Worm (Caenorhabditis elegans): Measurements from ENCODE around the gene srw-139.

The srw-139 gene

DNA sequence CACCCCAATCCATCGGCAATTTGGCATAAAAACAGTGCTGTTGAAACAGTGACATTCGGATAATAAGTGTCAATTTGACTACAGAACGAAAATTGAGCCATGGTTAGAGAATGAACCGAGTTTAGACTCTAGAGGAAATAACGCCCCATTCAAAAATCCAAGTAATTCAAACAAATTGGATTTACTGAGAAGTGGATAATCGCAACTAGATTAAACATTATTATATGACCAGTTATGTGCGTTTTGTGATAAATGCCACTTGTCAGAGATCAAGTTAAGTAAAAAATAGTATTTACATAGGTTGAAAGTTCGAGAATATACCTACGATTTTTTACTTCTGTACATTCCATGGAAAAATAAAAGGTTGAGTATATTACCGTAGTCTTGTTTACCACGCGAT, at the start of gene srw-139:
srw-139 (minus strand) TSS at position 101 of the 400 bp plus-strand sequence.
- no peak for TF ChIP-seq unc-62 (GFP tag; optimal IDR thresholded peaks at IDR 0.05)

DNA sequence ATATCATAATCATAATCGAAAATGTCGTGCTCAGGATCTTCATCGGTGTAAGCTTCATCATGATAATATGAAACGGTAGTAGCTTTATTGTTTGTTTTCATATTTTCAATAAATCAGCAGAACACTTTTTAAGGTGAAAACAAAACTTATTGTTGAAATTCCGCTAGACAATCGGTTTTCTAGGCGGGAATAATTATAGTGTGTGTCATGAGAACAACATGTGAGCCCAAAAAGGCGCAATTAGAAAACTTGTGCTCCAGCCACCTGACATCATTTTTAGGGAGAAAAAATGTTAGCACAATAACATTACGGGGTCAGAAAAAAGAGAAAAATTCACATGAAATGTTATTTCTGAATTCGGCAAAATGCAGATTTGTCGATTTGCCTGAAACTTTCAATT, 49.0 kb upstream of the srw-139 start, which contains the start of gene srw-8:
srw-8 (minus strand) TSS at position 101 of the 400 bp plus-strand sequence.
- TF ChIP-seq unc-62 (GFP tag; optimal IDR thresholded peaks at IDR 0.05): no peak

ce11 chrV:3032343-3032742, 47.1 kb upstream of the srw-139 start, which contains the start of gene irld-38:
Gene irld-38, minus strand, starts transcription at chrV:3032443.
- TF ChIP-seq unc-62 (GFP tag; optimal IDR thresholded peaks at IDR 0.05): no peak

DNA sequence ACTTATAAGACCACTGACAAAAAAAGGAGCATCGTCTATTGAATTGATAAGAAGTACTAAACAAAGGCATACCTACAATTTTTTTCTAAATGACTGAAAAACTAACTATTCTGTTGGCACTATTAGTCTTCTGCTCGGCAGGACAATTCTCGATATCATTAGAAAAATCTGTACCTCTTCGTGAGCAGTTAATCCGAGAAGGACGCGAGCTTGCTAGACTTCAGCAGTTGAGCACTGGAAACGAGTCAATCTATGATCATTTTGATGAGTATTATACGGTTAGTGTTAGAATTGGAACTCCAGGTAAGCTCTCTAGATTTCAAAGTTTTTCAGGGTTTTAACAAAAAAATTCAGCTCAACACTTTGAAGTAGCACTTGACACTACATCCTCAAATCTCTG, 43.0 kb upstream of the srw-139 start, which contains the start of gene asp-7:
asp-7 (plus strand) TSS at position 81 of the 400 bp plus-strand sequence.
- no peak for TF ChIP-seq unc-62 (GFP tag; optimal IDR thresholded peaks at IDR 0.05)

ce11 chrV:3024274-3024673, 39.1 kb upstream of the srw-139 start, which contains the start of gene asp-8:
Gene asp-8, plus strand, starts transcription at chrV:3024549.
- TF ChIP-seq unc-62 (GFP tag; optimal IDR thresholded peaks at IDR 0.05): no peak

DNA sequence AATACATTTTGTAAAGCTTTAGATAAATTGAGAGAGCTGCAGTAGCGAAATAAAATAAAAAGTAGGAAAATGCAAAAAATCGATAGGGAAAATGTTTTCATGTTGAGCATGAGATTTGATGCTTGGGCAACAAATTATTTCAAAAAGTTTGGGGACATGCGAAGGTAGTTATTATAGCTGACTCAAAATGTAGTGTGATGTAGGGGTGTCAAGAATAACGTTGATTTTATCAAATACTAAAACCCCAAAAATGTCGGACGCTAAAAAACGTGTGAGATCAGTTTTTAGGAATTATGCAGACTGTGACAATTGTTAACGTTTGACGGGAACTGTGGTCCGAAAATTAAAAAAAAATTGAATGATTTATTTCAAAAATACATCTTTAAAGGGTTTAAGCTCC, 36.1 kb upstream of the srw-139 start, which contains the start of gene irld-12:
irld-12 (minus strand) TSS at position 101 of the 400 bp plus-strand sequence.
- no peak for TF ChIP-seq unc-62 (GFP tag; optimal IDR thresholded peaks at IDR 0.05)

ce11 chrV:3017930-3018329, 32.7 kb upstream of the srw-139 start:
- no peak for TF ChIP-seq unc-62 (GFP tag; optimal IDR thresholded peaks at IDR 0.05)

DNA sequence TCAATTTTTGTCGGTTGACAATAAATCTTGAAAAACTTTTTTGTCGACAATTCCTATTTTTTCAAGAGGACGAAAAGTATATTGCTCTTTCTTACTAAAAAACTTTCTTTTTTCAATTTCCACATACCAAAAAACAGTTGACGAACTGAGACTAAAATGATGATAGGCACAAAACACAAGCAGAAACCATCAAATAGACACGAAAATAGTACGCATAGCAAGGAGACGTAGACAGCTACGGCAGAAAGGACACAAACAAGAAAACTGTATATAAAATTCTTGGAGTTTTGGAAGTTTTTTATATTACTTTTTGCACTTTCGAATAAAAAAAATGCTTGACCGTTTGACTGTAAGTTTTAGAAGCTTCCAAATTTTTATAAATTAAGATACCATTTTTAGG, 29.0 kb upstream of the srw-139 start, which contains the start of gene K12D9.1:
K12D9.1 (plus strand) TSS at position 301 of the 400 bp plus-strand sequence.
- no peak for TF ChIP-seq unc-62 (GFP tag; optimal IDR thresholded peaks at IDR 0.05)

- no peak for TF ChIP-seq unc-62 (GFP tag; optimal IDR thresholded peaks at IDR 0.05)
Measured at ce11 chrV:3011394-3011793, 26.2 kb upstream of the srw-139 start, which contains the start of gene srw-135. Gene srw-135, minus strand, starts transcription at chrV:3011494.

DNA sequence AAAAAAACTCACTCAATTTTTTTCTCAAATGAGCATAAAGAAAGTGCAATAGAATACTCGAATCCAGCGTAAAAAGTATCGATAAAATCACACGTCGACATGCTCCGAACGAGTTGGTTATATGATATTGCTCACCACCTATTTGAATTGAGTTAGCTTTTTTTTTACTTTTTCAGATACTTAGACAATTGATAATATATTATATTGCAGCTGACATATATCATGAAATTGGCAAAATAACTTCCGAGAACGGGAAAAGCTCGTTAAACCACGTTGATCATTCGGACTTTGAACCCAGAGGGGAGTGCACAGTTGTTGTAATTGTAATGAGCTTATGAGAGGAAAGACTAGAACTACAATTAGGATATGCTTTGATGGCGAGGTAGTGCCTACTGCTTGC, 25.3 kb upstream of the srw-139 start, which contains the start of gene srw-136:
srw-136 (minus strand) TSS at position 101 of the 400 bp plus-strand sequence.
- TF ChIP-seq unc-62 (GFP tag; optimal IDR thresholded peaks at IDR 0.05): no peak

ce11 chrV:3005964-3006363, 20.8 kb upstream of the srw-139 start, which contains the start of gene srw-112:
Gene srw-112, minus strand, starts transcription at chrV:3006064.
- no peak for TF ChIP-seq unc-62 (GFP tag; optimal IDR thresholded peaks at IDR 0.05)

DNA sequence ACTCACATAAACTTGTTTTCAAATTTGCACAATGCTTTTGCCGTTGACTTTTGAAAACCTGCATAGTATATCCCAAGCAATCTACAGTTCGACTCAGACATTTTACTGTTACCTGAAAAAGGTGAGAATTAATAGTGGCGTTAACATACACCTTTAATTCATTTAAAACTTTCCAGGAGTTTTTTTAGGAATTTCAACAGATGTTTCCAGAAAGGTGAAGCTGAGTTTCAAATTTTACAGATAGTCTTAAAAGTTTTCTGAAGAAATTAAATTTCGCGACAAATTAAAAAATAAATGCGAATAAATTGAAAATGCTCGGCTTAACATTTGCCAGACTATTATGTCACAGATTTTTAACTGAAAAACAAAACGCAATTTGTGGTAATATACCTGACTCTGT, 14.5 kb upstream of the srw-139 start, which contains the start of gene srw-119:
srw-119 (minus strand) TSS at position 101 of the 400 bp plus-strand sequence.
- TF ChIP-seq unc-62 (GFP tag; optimal IDR thresholded peaks at IDR 0.05): no peak

ce11 chrV:2996105-2996504, 10.9 kb upstream of the srw-139 start, which contains the start of gene srw-120:
Gene srw-120, minus strand, starts transcription at chrV:2996205.
- TF ChIP-seq unc-62 (GFP tag; optimal IDR thresholded peaks at IDR 0.05): no peak

- TF ChIP-seq unc-62 (GFP tag; optimal IDR thresholded peaks at IDR 0.05): no peak
Measured at ce11 chrV:2993816-2994215, 8.6 kb upstream of the srw-139 start, which contains the start of gene srw-115. Gene srw-115, minus strand, starts transcription at chrV:2993916.

- no peak for TF ChIP-seq unc-62 (GFP tag; optimal IDR thresholded peaks at IDR 0.05)
Measured at ce11 chrV:2992060-2992459, 6.9 kb upstream of the srw-139 start.

DNA sequence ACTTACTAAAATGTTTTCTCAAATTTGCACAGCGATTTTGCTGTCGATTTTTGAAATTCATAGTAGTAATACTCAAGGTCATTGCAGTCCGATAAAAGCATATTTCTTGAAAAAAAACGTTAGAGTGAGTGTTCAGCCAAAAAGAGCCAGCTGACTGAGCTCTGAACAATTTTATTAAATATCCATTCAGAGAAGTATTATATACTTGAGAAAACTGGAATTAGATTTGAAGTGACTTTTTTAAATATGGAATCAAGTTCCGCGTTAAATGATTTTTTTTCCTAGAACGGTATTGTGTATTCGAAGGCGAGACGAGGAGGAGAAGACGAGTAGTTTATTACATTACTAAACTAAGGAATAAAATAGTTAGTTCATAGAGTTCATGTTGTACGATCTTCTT, 6.3 kb upstream of the srw-139 start, which contains the start of gene srw-121:
srw-121 (minus strand) TSS at position 101 of the 400 bp plus-strand sequence.
- no peak for TF ChIP-seq unc-62 (GFP tag; optimal IDR thresholded peaks at IDR 0.05)

ce11 chrV:2987407-2987806, 2.2 kb upstream of the srw-139 start, which contains the start of gene srh-85:
Gene srh-85, minus strand, starts transcription at chrV:2987507.
- TF ChIP-seq unc-62 (GFP tag; optimal IDR thresholded peaks at IDR 0.05): no peak
